Fruit fly (Drosophila melanogaster) whole organism, embryonic: ENCODE data around the gene CG3662.

Source experiments
- Antp ChIP-seq: fragments of 200-800 bp; sonication (Bioruptor generic); optimal IDR thresholded peaks from 3 replicates; lab custom pipeline; 2016; ENCODE audit warnings: missing biosample characterization, missing genetic modification characterization
- Atf3 ChIP-seq: fragments of 200-800 bp; sonication (Bioruptor generic); optimal IDR thresholded peaks from 3 replicates; lab custom pipeline; 2016; ENCODE audit warnings: missing biosample characterization, missing genetic modification characterization
- CG10543 ChIP-seq: fragments of 200-800 bp; sonication (Bioruptor generic); optimal IDR thresholded peaks from 3 replicates; lab custom pipeline; 2017; ENCODE audit warnings: missing biosample characterization, mild to moderate bottlenecking, missing genetic modification characterization, moderate library complexity
- CG10979 ChIP-seq: fragments of 200-800 bp; sonication (Bioruptor generic); optimal IDR thresholded peaks from 2 replicates; lab custom pipeline; 2018; ENCODE audit warnings: missing biosample characterization, mild to moderate bottlenecking, missing genetic modification characterization, moderate library complexity
- CG17385 ChIP-seq: fragments of 200-800 bp; sonication (Bioruptor generic); optimal IDR thresholded peaks from 3 replicates; lab custom pipeline; 2018; ENCODE audit warnings: missing biosample characterization, mild to moderate bottlenecking, missing genetic modification characterization
- CG1832 ChIP-seq: fragments of 200-800 bp; sonication (Bioruptor generic); optimal IDR thresholded peaks from 2 replicates; lab custom pipeline; 2017; ENCODE audit warnings: missing biosample characterization, mild to moderate bottlenecking, missing genetic modification characterization, inconsistent platforms
- CG32532 ChIP-seq: fragments of 200-800 bp; sonication (Bioruptor generic); IDR thresholded peaks from 2 replicates; pipeline ENCODE4 v1.3.6; 2022; ENCODE audit warnings: missing biosample characterization, missing genetic modification characterization
- CG34224 ChIP-seq: fragments of 200-800 bp; sonication (Bioruptor generic); IDR thresholded peaks from 3 replicates; pipeline ENCODE4 v1.3.6; 2022; ENCODE audit warnings: missing biosample characterization, missing genetic modification characterization; ENCODE audit not compliant: partially characterized antibody
- CG4854 ChIP-seq: fragments of 200-800 bp; sonication (Bioruptor generic); optimal IDR thresholded peaks from 2 replicates; lab custom pipeline; 2016; ENCODE audit warnings: missing biosample characterization, missing genetic modification characterization, inconsistent platforms
- CG6854 ChIP-seq: fragments of 200-800 bp; sonication (Bioruptor generic); optimal IDR thresholded peaks from 3 replicates; lab custom pipeline; 2017; ENCODE audit warnings: missing biosample characterization, mild to moderate bottlenecking, missing genetic modification characterization
- CG7928 ChIP-seq: fragments of 200-800 bp; sonication (Bioruptor generic); optimal IDR thresholded peaks from 2 replicates; lab custom pipeline; 2017; ENCODE audit warnings: missing biosample characterization, mild to moderate bottlenecking, missing genetic modification characterization
- CG9932 ChIP-seq: fragments of 200-800 bp; sonication (Bioruptor generic); IDR thresholded peaks from 2 replicates; pipeline ENCODE4 v1.3.6; 2022; ENCODE audit warnings: missing biosample characterization, missing genetic modification characterization
- Dip3 ChIP-seq: fragments of 200-800 bp; sonication (Bioruptor generic); optimal IDR thresholded peaks from 3 replicates; lab custom pipeline; 2016; ENCODE audit warnings: missing biosample characterization, missing genetic modification characterization
- Drgx ChIP-seq: fragments of 200-800 bp; sonication (Bioruptor generic); IDR thresholded peaks from 2 replicates; pipeline ENCODE4 v1.3.6; 2022; ENCODE audit warnings: missing biosample characterization, missing genetic modification characterization
- ERR ChIP-seq: fragments of 200-800 bp; sonication (Bioruptor generic); optimal IDR thresholded peaks from 2 replicates; lab custom pipeline; 2016; ENCODE audit warnings: missing biosample characterization, missing genetic modification characterization
- HLH4C ChIP-seq: fragments of 200-800 bp; sonication (Bioruptor generic); IDR thresholded peaks from 3 replicates; pipeline ENCODE4 v1.3.6; 2022; ENCODE audit warnings: missing biosample characterization, missing genetic modification characterization; ENCODE audit not compliant: partially characterized antibody
- HLHmδ ChIP-seq: fragments of 200-800 bp; sonication (Bioruptor generic); optimal IDR thresholded peaks from 2 replicates; lab custom pipeline; 2018; ENCODE audit warnings: missing biosample characterization, mild to moderate bottlenecking, missing genetic modification characterization, moderate library complexity
- HmgD ChIP-seq: fragments of 200-800 bp; sonication (Bioruptor generic); optimal IDR thresholded peaks from 3 replicates; lab custom pipeline; 2016; ENCODE audit warnings: missing biosample characterization, missing genetic modification characterization
- Hr39 ChIP-seq: fragments of >200 bp; optimal IDR thresholded peaks from 2 replicates; lab custom pipeline; 2017
- Hr78 ChIP-seq, 2 experiments: fragments of 200-800 bp in 1 of 2; fragments of >200 bp in 1 of 2; sonication (Bioruptor generic) in 1 of 2; optimal IDR thresholded peaks; 2 replicates each; lab custom pipeline; 2017 to 2019; ENCODE audit warnings: missing biosample characterization in 2 of 2, missing genetic modification characterization in 2 of 2, mild to moderate bottlenecking in 1 of 2, moderate library complexity in 1 of 2
- Mrtf ChIP-seq: fragments of 200-800 bp; sonication (Bioruptor generic); IDR thresholded peaks from 3 replicates; pipeline ENCODE4 v1.3.6; 2022; ENCODE audit warnings: missing biosample characterization, missing genetic modification characterization
- NC2β ChIP-seq: fragments of 200-800 bp; sonication (Bioruptor generic); optimal IDR thresholded peaks from 2 replicates; lab custom pipeline; 2016; ENCODE audit warnings: missing biosample characterization, missing genetic modification characterization
- Nf-YC ChIP-seq: fragments of 200-800 bp; optimal IDR thresholded peaks from 3 replicates; lab custom pipeline; 2019; ENCODE audit warnings: missing biosample characterization, mild to moderate bottlenecking, missing genetic modification characterization, moderate library complexity
- Pdp1 ChIP-seq, 2 experiments: fragments of 200-800 bp; sonication (Bioruptor generic); optimal IDR thresholded peaks; 3 replicates each; lab custom pipeline; 2016; ENCODE audit warnings: missing biosample characterization in 2 of 2, missing genetic modification characterization in 2 of 2, mild to moderate bottlenecking in 1 of 2, moderate library complexity in 1 of 2
- Spps ChIP-seq: fragments of 200-800 bp; sonication (Bioruptor generic); optimal IDR thresholded peaks from 2 replicates; lab custom pipeline; 2018; ENCODE audit warnings: missing biosample characterization, mild to moderate bottlenecking, missing genetic modification characterization
- Stat92E ChIP-seq, 3 experiments: fragments of >200 bp in 2 of 3; fragments of 200-800 bp in 1 of 3; sonication (Bioruptor generic) in 1 of 3; optimal IDR thresholded peaks; 2 replicates each; lab custom pipeline; 2017 to 2019; ENCODE audit warnings: missing biosample characterization in 3 of 3, missing genetic modification characterization in 3 of 3, mild to moderate bottlenecking in 1 of 3, moderate library complexity in 1 of 3
- Trl ChIP-seq, 3 experiments: fragments of >200 bp in 2 of 3; fragments of 200-800 bp in 1 of 3; sonication (Bioruptor generic) in 1 of 3; optimal IDR thresholded peaks; 2 replicates in 1 of 3; 3 replicates in 2 of 3; lab custom pipeline; 2016 to 2017; ENCODE audit warnings: missing biosample characterization in 1 of 3, missing genetic modification characterization in 1 of 3
- al ChIP-seq: fragments of 200-800 bp; sonication (Bioruptor generic); IDR thresholded peaks from 2 replicates; pipeline ENCODE4 v1.3.6; 2022; ENCODE audit warnings: missing biosample characterization, missing genetic modification characterization
- bsh ChIP-seq, 2 experiments: fragments of 200-800 bp; sonication (Bioruptor generic); optimal IDR thresholded peaks; 2 replicates each; lab custom pipeline; 2017 to 2018; ENCODE audit warnings: mild to moderate bottlenecking in 2 of 2, missing biosample characterization in 2 of 2, missing genetic modification characterization in 2 of 2, moderate library complexity in 1 of 2
- caup ChIP-seq: fragments of 200-800 bp; sonication (Bioruptor generic); optimal IDR thresholded peaks from 3 replicates; lab custom pipeline; 2017; ENCODE audit warnings: missing biosample characterization, mild to moderate bottlenecking, missing genetic modification characterization, moderate library complexity; ENCODE audit not compliant: severe bottlenecking
- ci ChIP-seq: fragments of 200-800 bp; sonication (Bioruptor generic); IDR thresholded peaks from 3 replicates; pipeline ENCODE4 v1.3.6; 2022; ENCODE audit warnings: missing biosample characterization, missing genetic modification characterization
- dysf ChIP-seq: fragments of 200-800 bp; sonication (Bioruptor generic); IDR thresholded peaks from 3 replicates; pipeline ENCODE4 v1.3.6; 2022; ENCODE audit warnings: missing biosample characterization, missing genetic modification characterization
- ftz-f1 ChIP-seq: fragments of 200-800 bp; sonication (Bioruptor generic); optimal IDR thresholded peaks from 2 replicates; lab custom pipeline; 2016; ENCODE audit warnings: missing biosample characterization, missing genetic modification characterization
- gce ChIP-seq: fragments of 200-800 bp; sonication (Bioruptor generic); IDR thresholded peaks from 3 replicates; pipeline ENCODE4 v1.3.6; 2022; ENCODE audit warnings: missing biosample characterization, missing genetic modification characterization
- gsb ChIP-seq: fragments of 200-800 bp; sonication (Bioruptor generic); IDR thresholded peaks from 2 replicates; pipeline ENCODE4 v1.3.6; 2022; ENCODE audit warnings: missing biosample characterization, missing genetic modification characterization
- kah ChIP-seq: fragments of 200-800 bp; sonication (Bioruptor generic); optimal IDR thresholded peaks from 2 replicates; lab custom pipeline; 2018; ENCODE audit warnings: missing biosample characterization, mild to moderate bottlenecking, missing genetic modification characterization
- lab ChIP-seq: fragments of 200-800 bp; sonication (Bioruptor generic); optimal IDR thresholded peaks from 3 replicates; lab custom pipeline; 2017; ENCODE audit warnings: missing biosample characterization, missing genetic modification characterization, mild to moderate bottlenecking, moderate library complexity, missing genetic modification reagents
- lbe ChIP-seq: fragments of 200-800 bp; sonication (Bioruptor generic); optimal IDR thresholded peaks from 2 replicates; lab custom pipeline; 2016; ENCODE audit warnings: missing biosample characterization, mild to moderate bottlenecking, missing genetic modification characterization
- maf-S ChIP-seq: fragments of 200-800 bp; sonication (Bioruptor generic); optimal IDR thresholded peaks from 2 replicates; lab custom pipeline; 2016; ENCODE audit warnings: missing biosample characterization, missing genetic modification characterization
- nau ChIP-seq: fragments of 200-800 bp; sonication (Bioruptor generic); optimal IDR thresholded peaks from 3 replicates; lab custom pipeline; 2017; ENCODE audit warnings: missing biosample characterization, mild to moderate bottlenecking, missing genetic modification characterization, missing genetic modification reagents
- org-1 ChIP-seq: fragments of 200-800 bp; sonication (Bioruptor generic); optimal IDR thresholded peaks from 2 replicates; lab custom pipeline; 2017; ENCODE audit warnings: missing biosample characterization, missing genetic modification characterization
- pb ChIP-seq: fragments of 200-800 bp; sonication (Bioruptor generic); optimal IDR thresholded peaks from 3 replicates; lab custom pipeline; 2016; ENCODE audit warnings: missing biosample characterization, missing genetic modification characterization
- pnt ChIP-seq: fragments of 200-800 bp; sonication (Bioruptor generic); optimal IDR thresholded peaks from 3 replicates; lab custom pipeline; 2016; ENCODE audit warnings: missing biosample characterization, missing genetic modification characterization
- pros ChIP-seq: fragments of 200-800 bp; sonication (Bioruptor generic); optimal IDR thresholded peaks from 3 replicates; lab custom pipeline; 2019; ENCODE audit warnings: missing biosample characterization, mild to moderate bottlenecking, missing genetic modification characterization, moderate library complexity
- ro ChIP-seq: fragments of 200-800 bp; sonication (Bioruptor generic); IDR thresholded peaks from 2 replicates; pipeline ENCODE4 v1.3.6; 2022; ENCODE audit warnings: missing biosample characterization, missing genetic modification characterization
- scrt ChIP-seq: fragments of 200-800 bp; sonication (Bioruptor generic); optimal IDR thresholded peaks from 2 replicates; lab custom pipeline; 2018; ENCODE audit warnings: missing biosample characterization, mild to moderate bottlenecking, missing genetic modification characterization, moderate library complexity
- sens ChIP-seq: fragments of 200-800 bp; sonication (Bioruptor generic); peaks from one replicate; lab custom pipeline; 2016; ENCODE audit warnings: missing biosample characterization, missing genetic modification characterization
- sisA ChIP-seq: fragments of 200-800 bp; sonication (Bioruptor generic); IDR thresholded peaks from 2 replicates; pipeline ENCODE4 v1.3.6; 2022; ENCODE audit warnings: missing biosample characterization, missing genetic modification characterization
- slbo ChIP-seq: fragments of 200-800 bp; sonication (Bioruptor generic); IDR thresholded peaks from 2 replicates; pipeline ENCODE4 v1.3.6; 2022; ENCODE audit warnings: missing biosample characterization, missing genetic modification characterization

Gene CG3662

dm6 chr2L:855052-855547 lies 34.0 kb downstream of the CG3662 start, which contains the start of gene CG13949 (continued):
- no peak for TF ChIP-seq Trl (optimal IDR thresholded peaks at IDR 0.05; lab: Kevin White, UChicago)
- peak; percentile 60 for TF ChIP-seq Trl (GFP tag; optimal IDR thresholded peaks at IDR 0.05; lab: Kevin White, UChicago)
- peak; percentile 45; the same call in 1 of the 2 replicates for TF ChIP-seq Drgx (GFP tag; lab: Robert Waterston, UW)
- peak; percentile 87 for TF ChIP-seq CG32532
- peak; percentile 21 for TF ChIP-seq CG6854 (GFP tag; lab: Kevin White, UChicago)
- TF ChIP-seq Stat92E (GFP tag; optimal IDR thresholded peaks at IDR 0.05; lab: Kevin White, UChicago): no peak
- TF ChIP-seq scrt: peak; percentile 32
- peak; percentile 85 for TF ChIP-seq lab
- TF ChIP-seq CG10979 (tag; lab: Kevin White, UChicago): peak; percentile 53
- peak; percentile 5 for TF ChIP-seq CG10543 (GFP tag; lab: Kevin White, UChicago)
- TF ChIP-seq CG4854 (GFP tag; lab: Kevin White, UChicago): peak; percentile 47
- peak; percentile 8 for TF ChIP-seq Atf3 (GFP tag; lab: Kevin White, UChicago)
- peak; percentile 67 for TF ChIP-seq al (GFP tag; lab: Robert Waterston, UW)
- TF ChIP-seq Pdp1 (GFP tag; optimal IDR thresholded peaks at IDR 0.05; lab: Kevin White, UChicago): peak; percentile 1 to 66
- TF ChIP-seq Hr39 (lab: Kevin White, UChicago): no peak
- TF ChIP-seq Nf-YC (tag; lab: Kevin White, UChicago): peak; percentile 62
- 0 out of 3 replicates have a peak, but pooled peaks have one; percentile 47 for TF ChIP-seq CG34224 (GFP tag; lab: Robert Waterston, UW)
- no peak for TF ChIP-seq Spps
- no peak for TF ChIP-seq lbe (GFP tag; lab: Kevin White, UChicago)
- TF ChIP-seq pros (GFP tag; lab: Kevin White, UChicago): no peak
- 0 out of 3 replicates have a peak, but pooled peaks have one; percentile 43 for TF ChIP-seq HLH4C (GFP tag; lab: Robert Waterston, UW)
- no peak for TF ChIP-seq CG1832 (GFP tag; lab: Kevin White, UChicago)
- peak; percentile 59 for TF ChIP-seq sisA (GFP tag; lab: Robert Waterston, UW)
- no peak for TF ChIP-seq HLHmδ (GFP tag; lab: Kevin White, UChicago)
- peak; percentile 87 for TF ChIP-seq CG9932 (GFP tag; lab: Robert Waterston, UW)
- TF ChIP-seq maf-S (GFP tag; lab: Kevin White, UChicago): peak; percentile 60
- TF ChIP-seq ERR (GFP tag; lab: Kevin White, UChicago): no peak
- TF ChIP-seq CG17385 (GFP tag; lab: Kevin White, UChicago): peak; percentile 46
- TF ChIP-seq kah: peak; percentile 1
- TF ChIP-seq NC2β (GFP tag; lab: Kevin White, UChicago): peak; percentile 41
- peak; percentile 24; the same call in 1 of the 2 replicates for TF ChIP-seq gsb
- TF ChIP-seq bsh (GFP tag; optimal IDR thresholded peaks at IDR 0.05; lab: Kevin White, UChicago): peak in 1 of 2 experiments; percentile 58
- TF ChIP-seq nau (GFP tag; lab: Kevin White, UChicago): no peak
- peak; percentile 70; the same call in 2 of the 3 replicates for TF ChIP-seq Mrtf
- TF ChIP-seq CG7928: no peak
- peak in 1 of 2 experiments; percentile 37 for TF ChIP-seq Hr78 (GFP tag; optimal IDR thresholded peaks at IDR 0.05; lab: Kevin White, UChicago)
- TF ChIP-seq Antp (GFP tag; lab: Kevin White, UChicago): peak; percentile 60
- peak; percentile 61 for TF ChIP-seq ci (GFP tag; lab: Robert Waterston, UW)
- no peak for TF ChIP-seq ro (GFP tag; lab: Robert Waterston, UW)
- TF ChIP-seq slbo (GFP tag; lab: Robert Waterston, UW): peak; percentile 79
- peak; percentile 76 for TF ChIP-seq dysf
- peak; percentile 53 for TF ChIP-seq caup (GFP tag; lab: Kevin White, UChicago)
- no peak for TF ChIP-seq ftz-f1
- peak; percentile 94 for TF ChIP-seq sens
- peak; percentile 47 for TF ChIP-seq pnt (GFP tag; lab: Kevin White, UChicago)
- peak; percentile 15 for TF ChIP-seq Dip3 (GFP tag; lab: Kevin White, UChicago)
- TF ChIP-seq pb (GFP tag; lab: Kevin White, UChicago): no peak
- TF ChIP-seq HmgD (GFP tag; lab: Kevin White, UChicago): peak; percentile 82
- TF ChIP-seq gce (GFP tag; lab: Robert Waterston, UW): 0 out of 3 replicates have a peak, but pooled peaks have one; percentile 64
- TF ChIP-seq org-1 (GFP tag; lab: Kevin White, UChicago): no peak
